Fruit fly (Drosophila melanogaster): ENCODE measurements around the gene PVRAP.

- no peak for TF ChIP-seq CG8478 (optimal IDR thresholded peaks at IDR 0.05)
- TF ChIP-seq CTCF (optimal IDR thresholded peaks at IDR 0.05), result no peak
These were observed 57.3 kb downstream of the PVRAP start, which contains the start of gene Jon65Ai for dm6 chr3L:6054343-6054742.
